Worm (Caenorhabditis elegans) whole organism, young adult: ENCODE data around the gene ess-2.

Source experiments
- C06A6.2 ChIP-seq: fragments of 200-800 bp; sonication (Bioruptor generic); conservative IDR thresholded peaks from 2 replicates; pipeline ENCODE4 v1.3.6; 2022; ENCODE audit warnings: missing genetic modification characterization, missing compliant biosample characterization
- K11D2.4 ChIP-seq: fragments of 200-800 bp; sonication (Bioruptor generic); IDR thresholded peaks from 2 replicates; pipeline ENCODE4 v1.3.6; 2022; ENCODE audit warnings: missing genetic modification reagents, missing genetic modification characterization, missing compliant biosample characterization
- Y56A3A.18 ChIP-seq: fragments of 200-800 bp; sonication (Bioruptor generic); IDR thresholded peaks from 2 replicates; pipeline ENCODE4 v1.3.6; 2022; ENCODE audit warnings: missing genetic modification reagents, missing genetic modification characterization, missing compliant biosample characterization
- aptf-2 ChIP-seq: fragments of 200-800 bp; sonication (Bioruptor generic); conservative IDR thresholded peaks from 2 replicates; pipeline ENCODE4 v1.3.6; 2022; ENCODE audit warnings: missing genetic modification reagents, missing genetic modification characterization, missing compliant biosample characterization
- madf-8 ChIP-seq: fragments of 200-800 bp; sonication (Bioruptor generic); conservative IDR thresholded peaks from 2 replicates; pipeline ENCODE4 v1.3.6; 2022; ENCODE audit warnings: missing genetic modification reagents, missing genetic modification characterization, missing compliant biosample characterization

- TF ChIP-seq aptf-2: no peak
- no peak for TF ChIP-seq madf-8
- 0 out of 2 replicates have a peak, but pooled peaks have one; percentile 14 for TF ChIP-seq C06A6.2 (GFP tag; lab: Robert Waterston, UW)
- TF ChIP-seq Y56A3A.18 (GFP tag; lab: Robert Waterston, UW): peak; percentile 91
- TF ChIP-seq K11D2.4: no peak
These were observed 46.5 kb downstream of the ess-2 start, which contains the start of gene ufbp-1 for ce11 chrIII:8443557-8444131.
